Worm (Caenorhabditis elegans) whole organism, mixed stage, embryonic: ENCODE measurements around the gene F26F4.12.
A peak's percentile ranks its signal among the peaks of the same experiment; 100 is the strongest.

ENCODE experiments used
- M03D4.4 ChIP-seq: sonication (generic microtip); optimal IDR thresholded peaks from 2 replicates; lab custom pipeline; 2017; ENCODE audit warnings: mild to moderate bottlenecking, missing genetic modification characterization, missing compliant biosample characterization
- bed-3 ChIP-seq: fragments of 200-800 bp; sonication (Bioruptor generic); optimal IDR thresholded peaks from 3 replicates; lab custom pipeline; 2018; ENCODE audit warnings: mild to moderate bottlenecking, missing genetic modification characterization, moderate library complexity, missing compliant biosample characterization
- blmp-1 ChIP-seq: fragments of 150-350 bp; optimal IDR thresholded peaks from 2 replicates; lab custom pipeline; 2014; ENCODE audit warnings: missing biosample characterization, missing genetic modification characterization
- ceh-39 ChIP-seq: fragments of 150-350 bp; optimal IDR thresholded peaks from 2 replicates; lab custom pipeline; 2014; ENCODE audit warnings: missing biosample characterization, missing genetic modification characterization
- ceh-43 ChIP-seq: fragments of 200-800 bp; sonication (Bioruptor generic); optimal IDR thresholded peaks from 2 replicates; lab custom pipeline; 2018; ENCODE audit warnings: mild to moderate bottlenecking, missing genetic modification characterization, moderate library complexity, missing compliant biosample characterization
- ceh-83 ChIP-seq: fragments of 200-800 bp; sonication (Bioruptor generic); optimal IDR thresholded peaks from 2 replicates; lab custom pipeline; 2018; ENCODE audit warnings: mild to moderate bottlenecking, missing genetic modification characterization, missing compliant biosample characterization
- ces-1 ChIP-seq: fragments of 150-350 bp; optimal IDR thresholded peaks from 2 replicates; lab custom pipeline; 2014; ENCODE audit warnings: missing biosample characterization, missing genetic modification reagents, missing genetic modification characterization
- drap-1 ChIP-seq: fragments of 200-800 bp; sonication (Bioruptor generic); optimal IDR thresholded peaks from 3 replicates; lab custom pipeline; 2018; ENCODE audit warnings: mild to moderate bottlenecking, missing genetic modification characterization, missing compliant biosample characterization
- elt-1 ChIP-seq: sonication (generic microtip); optimal IDR thresholded peaks from 2 replicates; lab custom pipeline; 2017; ENCODE audit warnings: missing genetic modification characterization, mild to moderate bottlenecking, missing compliant biosample characterization, antibody characterized with exemption, moderate library complexity, borderline replicate concordance; ENCODE audit not compliant: insufficient read depth
- elt-3 ChIP-seq: fragments of 150-350 bp; optimal IDR thresholded peaks from 2 replicates; lab custom pipeline; 2014; ENCODE audit warnings: missing biosample characterization, missing genetic modification characterization
- flh-1 ChIP-seq: fragments of 200-800 bp; sonication (Bioruptor generic); optimal IDR thresholded peaks from 2 replicates; lab custom pipeline; 2018; ENCODE audit warnings: mild to moderate bottlenecking, missing genetic modification characterization, moderate library complexity, missing compliant biosample characterization
- ham-2 ChIP-seq: fragments of 200-800 bp; sonication (Bioruptor generic); optimal IDR thresholded peaks from 2 replicates; lab custom pipeline; 2018; ENCODE audit warnings: mild to moderate bottlenecking, missing genetic modification characterization, missing compliant biosample characterization
- hlh-1 ChIP-seq: fragments of 150-350 bp; optimal IDR thresholded peaks from 2 replicates; lab custom pipeline; 2014; ENCODE audit warnings: missing biosample characterization, missing genetic modification reagents, missing genetic modification characterization
- lin-13 ChIP-seq: fragments of 150-350 bp; optimal IDR thresholded peaks from 2 replicates; lab custom pipeline; 2014; ENCODE audit warnings: missing biosample characterization, missing genetic modification characterization
- lin-32 ChIP-seq: fragments of 200-800 bp; sonication (Bioruptor generic); optimal IDR thresholded peaks from 2 replicates; lab custom pipeline; 2018; ENCODE audit warnings: mild to moderate bottlenecking, missing genetic modification characterization, missing compliant biosample characterization
- lsy-2 ChIP-seq: fragments of 150-350 bp; optimal IDR thresholded peaks from 2 replicates; lab custom pipeline; 2014; ENCODE audit warnings: missing biosample characterization, missing genetic modification characterization
- mab-5 ChIP-seq: fragments of 150-350 bp; optimal IDR thresholded peaks from 2 replicates; lab custom pipeline; 2014; ENCODE audit warnings: missing biosample characterization, missing genetic modification characterization
- mep-1 ChIP-seq: fragments of 150-350 bp; optimal IDR thresholded peaks from 2 replicates; lab custom pipeline; 2017; ENCODE audit warnings: missing biosample characterization, missing genetic modification reagents, missing genetic modification characterization, inconsistent platforms
- mls-2 ChIP-seq: sonication (generic microtip); optimal IDR thresholded peaks from 2 replicates; lab custom pipeline; 2016; ENCODE audit warnings: mild to moderate bottlenecking, missing genetic modification characterization, moderate library complexity, missing compliant biosample characterization
- nhr-12 ChIP-seq: fragments of 150-350 bp; optimal IDR thresholded peaks from 2 replicates; lab custom pipeline; 2014; ENCODE audit warnings: missing biosample characterization, missing genetic modification characterization
- nhr-2 ChIP-seq: fragments of 150-350 bp; optimal IDR thresholded peaks from 2 replicates; lab custom pipeline; 2014; ENCODE audit warnings: missing biosample characterization, missing genetic modification characterization
- nhr-237 ChIP-seq: fragments of 150-350 bp; optimal IDR thresholded peaks from 2 replicates; lab custom pipeline; 2014; ENCODE audit warnings: missing biosample characterization, missing genetic modification characterization
- nhr-28 ChIP-seq: fragments of 150-350 bp; optimal IDR thresholded peaks from 2 replicates; lab custom pipeline; 2014; ENCODE audit warnings: missing biosample characterization, missing genetic modification characterization
- nhr-76 ChIP-seq: sonication (generic microtip); optimal IDR thresholded peaks from 2 replicates; lab custom pipeline; 2017; ENCODE audit warnings: missing biosample characterization, missing genetic modification characterization
- sem-2 ChIP-seq: fragments of 200-800 bp; sonication (Bioruptor generic); optimal IDR thresholded peaks from 2 replicates; lab custom pipeline; 2018; ENCODE audit warnings: mild to moderate bottlenecking, missing genetic modification characterization, missing compliant biosample characterization
- sptf-1 ChIP-seq: sonication (generic microtip); optimal IDR thresholded peaks from 2 replicates; lab custom pipeline; 2017; ENCODE audit warnings: mild to moderate bottlenecking, missing genetic modification characterization, moderate library complexity, missing compliant biosample characterization
- tbx-8 ChIP-seq: fragments of 200-800 bp; sonication (Bioruptor generic); optimal IDR thresholded peaks from 2 replicates; lab custom pipeline; 2018; ENCODE audit warnings: mild to moderate bottlenecking, missing genetic modification characterization, moderate library complexity, missing compliant biosample characterization
- unc-120 ChIP-seq: sonication (generic microtip); optimal IDR thresholded peaks from 2 replicates; lab custom pipeline; 2017; ENCODE audit warnings: missing genetic modification characterization, missing compliant biosample characterization; ENCODE audit not compliant: poor library complexity, severe bottlenecking
- unc-39 ChIP-seq: fragments of 150-350 bp; optimal IDR thresholded peaks from 2 replicates; lab custom pipeline; 2014; ENCODE audit warnings: missing biosample characterization, missing genetic modification characterization
- unc-62 ChIP-seq: fragments of 150-350 bp; optimal IDR thresholded peaks from 2 replicates; lab custom pipeline; 2014; ENCODE audit warnings: missing biosample characterization, missing genetic modification reagents, missing genetic modification characterization
- zip-8 ChIP-seq: fragments of 150-350 bp; optimal IDR thresholded peaks from 2 replicates; lab custom pipeline; 2014; ENCODE audit warnings: missing biosample characterization, missing genetic modification characterization
- ztf-11 ChIP-seq: fragments of 150-350 bp; optimal IDR thresholded peaks from 2 replicates; lab custom pipeline; 2014; ENCODE audit warnings: missing biosample characterization, missing genetic modification characterization

Gene F26F4.12

DNA sequence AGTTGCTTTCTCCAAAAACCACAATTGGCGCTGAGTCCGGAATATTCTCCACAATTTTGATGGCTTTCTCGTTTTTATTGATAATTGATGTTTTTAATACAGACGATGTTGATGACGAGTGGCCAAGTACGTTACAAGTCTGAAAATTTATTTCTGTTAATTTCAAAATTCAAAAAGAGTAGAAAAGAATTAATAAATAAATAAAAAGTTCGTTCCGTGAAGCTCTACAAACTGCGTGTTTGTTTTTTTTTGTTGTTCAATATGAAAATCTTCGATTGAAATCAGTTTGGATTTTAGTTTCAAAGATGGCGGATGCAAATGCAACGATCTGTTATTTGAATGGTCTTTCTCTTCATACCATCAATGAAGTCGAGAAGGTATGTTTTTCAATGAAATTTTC, 1.1 kb upstream of the F26F4.12 start, which contains the start of gene F26F4.2:
F26F4.2 (plus strand) TSS at position 301 of the 400 bp plus-strand sequence.
- TF ChIP-seq lsy-2 (tag; lab: Kevin White, UChicago): no peak
- TF ChIP-seq nhr-76: no peak
- no peak for TF ChIP-seq nhr-12 (tag; lab: Kevin White, UChicago)
- no peak for TF ChIP-seq nhr-28
- no peak for TF ChIP-seq ceh-39 (tag; lab: Kevin White, UChicago)
- TF ChIP-seq unc-39 (tag; lab: Kevin White, UChicago): no peak
- no peak for TF ChIP-seq bed-3 (GFP tag; lab: Kevin White, UChicago)
- no peak for TF ChIP-seq elt-3 (tag; lab: Kevin White, UChicago)
- no peak for TF ChIP-seq M03D4.4
- TF ChIP-seq lin-13 (tag; lab: Kevin White, UChicago): no peak
- no peak for TF ChIP-seq mep-1 (tag; lab: Kevin White, UChicago)
- no peak for TF ChIP-seq tbx-8 (GFP tag; lab: Kevin White, UChicago)
- no peak for TF ChIP-seq sem-2
- TF ChIP-seq zip-8: no peak

DNA sequence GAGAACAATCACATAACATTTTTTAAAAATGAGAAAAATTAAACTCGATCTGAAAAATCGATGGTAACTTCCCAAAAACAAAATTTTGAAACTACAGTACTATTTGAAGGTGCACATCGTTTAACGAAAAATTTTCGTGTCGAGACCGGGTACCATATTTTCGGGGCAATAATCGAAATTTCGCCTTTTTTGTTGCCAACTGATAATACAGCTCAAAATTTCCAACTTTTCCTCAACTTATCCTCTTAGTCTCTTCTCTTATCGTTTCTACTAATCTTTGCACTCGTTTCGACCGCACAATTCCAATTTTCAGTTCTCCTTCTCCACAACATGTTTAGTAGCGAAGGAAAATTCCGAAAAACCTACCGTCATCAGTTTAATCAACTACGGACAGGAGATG, 2.9 kb downstream of the F26F4.12 start, which contains the start of gene rom-1:
rom-1 (plus strand) TSS at position 301 of the 400 bp plus-strand sequence.
- TF ChIP-seq elt-1 (tag; lab: Kevin White, UChicago): no peak
- TF ChIP-seq mab-5 (tag; lab: Kevin White, UChicago): no peak

DNA sequence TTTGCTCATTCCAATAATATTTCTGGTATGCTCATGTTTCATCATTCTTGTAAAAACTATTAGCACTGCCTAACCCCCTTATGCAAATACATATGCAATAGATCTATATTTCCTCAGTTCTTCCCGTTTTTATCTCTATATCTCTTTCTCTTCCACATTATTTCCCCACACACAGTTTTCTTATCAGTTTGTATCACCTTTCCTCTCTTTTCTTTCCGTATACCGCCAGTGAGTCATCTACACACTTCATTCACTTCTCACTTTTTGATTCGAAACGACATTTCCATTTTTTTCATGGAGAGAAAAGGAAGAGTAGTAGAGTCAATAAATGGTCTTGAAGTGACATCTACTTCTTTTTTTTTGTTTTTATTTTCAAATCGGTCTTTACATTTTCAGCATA, 3.5 kb downstream of the F26F4.12 start:
- TF ChIP-seq sem-2: no peak
- TF ChIP-seq unc-62: no peak
- TF ChIP-seq lin-13 (tag; lab: Kevin White, UChicago): no peak
- no peak for TF ChIP-seq blmp-1
- TF ChIP-seq mls-2 (tag; lab: Kevin White, UChicago): no peak
- TF ChIP-seq nhr-76: no peak
- no peak for TF ChIP-seq lsy-2 (tag; lab: Kevin White, UChicago)

DNA sequence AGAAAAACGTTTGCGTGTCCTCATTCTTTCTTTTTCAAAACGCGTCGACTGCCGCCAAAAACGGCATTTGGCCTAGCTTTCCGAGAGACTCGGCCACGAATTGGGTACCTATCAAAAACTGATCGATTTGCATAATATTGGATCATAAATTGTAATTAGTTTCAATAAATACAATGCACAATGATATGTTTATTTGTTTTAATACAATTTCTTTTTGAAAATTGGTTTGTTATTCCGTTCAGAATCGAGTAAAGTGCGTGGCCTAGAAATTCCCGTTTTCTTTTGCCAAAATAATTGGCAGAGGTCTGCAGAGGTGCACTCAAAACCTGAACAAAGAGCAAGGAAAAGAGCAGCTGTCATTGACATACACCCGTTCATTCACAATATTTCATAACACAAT, 4.4 kb downstream of the F26F4.12 start, which contains the start of gene F26F4.8:
F26F4.8 (minus strand) TSS at position 69 of the 400 bp plus-strand sequence.
- peak; percentile 37 for TF ChIP-seq hlh-1 (tag; lab: Kevin White, UChicago)
- peak; percentile 19 for TF ChIP-seq ceh-43 (GFP tag; lab: Kevin White, UChicago)
- peak; percentile 18 for TF ChIP-seq mep-1 (tag; lab: Kevin White, UChicago)
- no peak for TF ChIP-seq drap-1 (GFP tag; lab: Kevin White, UChicago)
- peak; percentile 2 for TF ChIP-seq lin-32
- peak; percentile 26 for TF ChIP-seq sptf-1
- no peak for TF ChIP-seq ceh-39 (tag; lab: Kevin White, UChicago)
- peak; percentile 92 for TF ChIP-seq unc-120 (tag; lab: Kevin White, UChicago)
- peak; percentile 43 for TF ChIP-seq ceh-83 (GFP tag; lab: Kevin White, UChicago)
- TF ChIP-seq M03D4.4: no peak
- TF ChIP-seq ces-1: peak; percentile 2

DNA sequence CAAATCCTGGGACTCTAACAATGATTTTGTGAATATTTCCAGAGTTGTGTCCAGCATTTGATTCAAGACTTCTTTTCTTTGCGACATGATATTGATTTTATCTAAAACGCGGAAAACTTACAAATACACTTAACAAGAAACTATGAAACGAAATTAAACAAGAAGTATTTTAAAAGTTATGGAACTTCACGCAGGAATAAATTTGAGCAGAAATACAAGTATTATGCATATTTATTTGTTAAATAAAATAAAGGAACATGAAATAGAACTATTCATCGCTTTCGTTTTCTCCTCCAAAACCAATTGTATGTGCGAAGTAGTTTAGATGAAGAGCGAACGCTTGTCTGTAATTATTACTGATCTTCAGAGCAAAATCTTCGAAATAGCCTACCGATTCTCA, 6.1 kb downstream of the F26F4.12 start, which contains the start of gene kbp-2:
kbp-2 (minus strand) TSS at position 101 of the 400 bp plus-strand sequence.
- TF ChIP-seq ces-1 (no peak), nhr-28 (no peak), lsy-2 (tag; lab: Kevin White, UChicago) (no peak), unc-120 (tag; lab: Kevin White, UChicago) (no peak), hlh-1 (tag; lab: Kevin White, UChicago) (no peak), mls-2 (tag; lab: Kevin White, UChicago) (no peak), unc-39 (tag; lab: Kevin White, UChicago) (no peak), nhr-12 (tag; lab: Kevin White, UChicago) (no peak), nhr-237 (tag; lab: Kevin White, UChicago) (no peak), tbx-8 (GFP tag; lab: Kevin White, UChicago) (no peak), ham-2 (GFP tag; lab: Kevin White, UChicago) (no peak), ceh-39 (tag; lab: Kevin White, UChicago) (no peak)

DNA sequence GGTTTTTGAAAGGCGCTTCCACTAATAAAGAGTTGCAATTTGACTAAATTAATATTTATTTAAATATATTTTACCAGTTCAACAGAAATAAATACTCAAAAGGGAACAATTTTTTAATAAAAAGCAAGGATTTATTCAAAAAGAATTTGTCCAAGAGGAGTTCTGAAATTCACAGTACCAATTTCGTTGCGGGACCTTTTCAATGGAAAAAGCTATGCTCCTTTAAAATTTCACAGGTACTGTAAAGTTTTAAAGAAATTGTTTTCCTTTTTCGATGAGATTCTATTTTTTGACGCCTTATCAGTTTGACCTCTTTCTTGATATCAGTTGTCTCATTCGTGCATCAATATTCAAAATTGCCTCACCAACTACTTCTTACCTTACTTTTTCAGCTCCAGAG, 9.6 kb downstream of the F26F4.12 start, which contains the start of gene tag-340:
tag-340 (plus strand) TSS at position 249 of the 400 bp plus-strand sequence.
- TF ChIP-seq lin-13 (tag; lab: Kevin White, UChicago): no peak
- TF ChIP-seq elt-1 (tag; lab: Kevin White, UChicago): no peak
- TF ChIP-seq zip-8: no peak
- no peak for TF ChIP-seq unc-120 (tag; lab: Kevin White, UChicago)
- TF ChIP-seq flh-1 (GFP tag; lab: Kevin White, UChicago): no peak
- no peak for TF ChIP-seq ztf-11
- no peak for TF ChIP-seq mep-1 (tag; lab: Kevin White, UChicago)
- no peak for TF ChIP-seq bed-3 (GFP tag; lab: Kevin White, UChicago)
- no peak for TF ChIP-seq elt-3 (tag; lab: Kevin White, UChicago)
- no peak for TF ChIP-seq drap-1 (GFP tag; lab: Kevin White, UChicago)
- no peak for TF ChIP-seq hlh-1 (tag; lab: Kevin White, UChicago)
- TF ChIP-seq ceh-83 (GFP tag; lab: Kevin White, UChicago): no peak
- TF ChIP-seq nhr-76: no peak
- TF ChIP-seq ceh-43 (GFP tag; lab: Kevin White, UChicago): no peak
- TF ChIP-seq ham-2 (GFP tag; lab: Kevin White, UChicago): no peak
- TF ChIP-seq lin-32: no peak
- TF ChIP-seq nhr-2 (tag; lab: Kevin White, UChicago): no peak
- no peak for TF ChIP-seq ceh-39 (tag; lab: Kevin White, UChicago)
